Worm (Caenorhabditis elegans) whole organism, young adult: ENCODE measurements around the gene spp-10.
A peak's percentile ranks its signal among the peaks of the same experiment; 100 is the strongest.

Source experiments
- B0019.2 ChIP-seq: fragments of 200-800 bp; sonication (Bioruptor generic); conservative IDR thresholded peaks from 2 replicates; pipeline ENCODE4 v1.3.6; 2022; ENCODE audit warnings: missing genetic modification reagents, missing genetic modification characterization, missing compliant biosample characterization
- B0035.1 ChIP-seq: sonication (generic microtip); optimal IDR thresholded peaks from 2 replicates; lab custom pipeline; 2016; ENCODE audit warnings: missing genetic modification characterization, mild to moderate bottlenecking, missing compliant biosample characterization, missing genotype, missing genetic modification reagents
- B0336.3 ChIP-seq: fragments of 200-800 bp; sonication (Bioruptor generic); IDR thresholded peaks from 2 replicates; pipeline ENCODE4 v1.3.6; 2022; ENCODE audit warnings: missing genetic modification characterization, missing compliant biosample characterization
- C06A6.2 ChIP-seq: fragments of 200-800 bp; sonication (Bioruptor generic); conservative IDR thresholded peaks from 2 replicates; pipeline ENCODE4 v1.3.6; 2022; ENCODE audit warnings: missing genetic modification characterization, missing compliant biosample characterization
- D2030.7 ChIP-seq: fragments of 200-800 bp; sonication (Bioruptor generic); IDR thresholded peaks from 2 replicates; pipeline ENCODE4 v1.3.6; 2022; ENCODE audit warnings: missing genetic modification reagents, missing genetic modification characterization, missing compliant biosample characterization
- F33H1.4 ChIP-seq: fragments of 200-800 bp; sonication (Bioruptor generic); IDR thresholded peaks from 2 replicates; pipeline ENCODE4 v1.3.6; 2022; ENCODE audit warnings: missing genetic modification reagents, missing genetic modification characterization, missing compliant biosample characterization
- F37B4.10 ChIP-seq: fragments of 200-800 bp; sonication (Bioruptor generic); IDR thresholded peaks from 2 replicates; pipeline ENCODE4 v1.3.6; 2022; ENCODE audit warnings: missing genetic modification characterization, missing compliant biosample characterization
- Y53G8AR.9 ChIP-seq: fragments of 200-800 bp; sonication (Bioruptor generic); conservative IDR thresholded peaks from 2 replicates; pipeline ENCODE4 v1.3.6; 2022; ENCODE audit warnings: missing genetic modification reagents, missing genetic modification characterization, missing compliant biosample characterization
- Y95B8A.8 ChIP-seq: fragments of 200-800 bp; sonication (Bioruptor generic); IDR thresholded peaks from 2 replicates; pipeline ENCODE4 v1.3.6; 2022; ENCODE audit warnings: missing genetic modification reagents, missing genetic modification characterization, missing compliant biosample characterization
- ZK185.1 ChIP-seq: sonication (generic microtip); optimal IDR thresholded peaks from 2 replicates; lab custom pipeline; 2016; ENCODE audit warnings: mild to moderate bottlenecking, missing genetic modification characterization, missing compliant biosample characterization; ENCODE audit not compliant: poor library complexity, severe bottlenecking
- attf-3 ChIP-seq: fragments of 200-800 bp; sonication (Bioruptor generic); conservative IDR thresholded peaks from 2 replicates; pipeline ENCODE4 v1.3.6; 2022; ENCODE audit warnings: missing genetic modification reagents, missing genetic modification characterization, missing compliant biosample characterization
- bed-1 ChIP-seq: fragments of 200-800 bp; sonication (Bioruptor generic); IDR thresholded peaks from 2 replicates; pipeline ENCODE4 v1.3.6; 2022; ENCODE audit warnings: missing genetic modification reagents, missing genetic modification characterization, missing compliant biosample characterization
- cebp-1 ChIP-seq, 2 experiments: fragments of 200-800 bp in 1 of 2; sonication (Bioruptor generic) in 1 of 2; sonication (generic microtip) in 1 of 2; IDR thresholded peaks in 1 of 2; optimal IDR thresholded peaks in 1 of 2; 2 replicates each; pipeline versions ENCODE4 v1.3.6 to Lab custom; 2017 to 2022; ENCODE audit warnings: missing compliant biosample characterization in 2 of 2, missing genetic modification characterization in 2 of 2, mild to moderate bottlenecking in 1 of 2, missing genetic modification reagents in 1 of 2, moderate library complexity in 1 of 2
- ceh-27 ChIP-seq: fragments of 200-800 bp; sonication (Bioruptor generic); optimal IDR thresholded peaks from 2 replicates; lab custom pipeline; 2018; ENCODE audit warnings: mild to moderate bottlenecking, missing genetic modification characterization, moderate library complexity, missing compliant biosample characterization
- ceh-79 ChIP-seq: sonication (generic microtip); optimal IDR thresholded peaks from 2 replicates; lab custom pipeline; 2017; ENCODE audit warnings: mild to moderate bottlenecking, missing genetic modification characterization, missing compliant biosample characterization
- chd-7 ChIP-seq: sonication (generic microtip); optimal IDR thresholded peaks from 2 replicates; lab custom pipeline; 2016; ENCODE audit warnings: mild to moderate bottlenecking, missing genetic modification characterization, moderate library complexity, missing compliant biosample characterization
- dox-1 ChIP-seq: fragments of 200-800 bp; sonication (Bioruptor generic); IDR thresholded peaks from 2 replicates; pipeline ENCODE4 v1.3.6; 2022; ENCODE audit warnings: missing genetic modification reagents, missing genetic modification characterization, missing compliant biosample characterization
- dpl-1 ChIP-seq: fragments of 150-350 bp; optimal IDR thresholded peaks from 2 replicates; lab custom pipeline; 2014; ENCODE audit warnings: missing biosample characterization, missing genetic modification reagents, missing genetic modification characterization
- egrh-3 ChIP-seq: fragments of 200-800 bp; sonication (Bioruptor generic); IDR thresholded peaks from 2 replicates; pipeline ENCODE4 v1.3.6; 2022; ENCODE audit warnings: missing genetic modification reagents, missing genetic modification characterization, missing compliant biosample characterization
- hlh-12 ChIP-seq: sonication (generic microtip); optimal IDR thresholded peaks from 2 replicates; lab custom pipeline; 2016; ENCODE audit warnings: missing genetic modification characterization, missing compliant biosample characterization
- hmg-1.2 ChIP-seq: fragments of 200-800 bp; sonication (Bioruptor generic); IDR thresholded peaks from 2 replicates; pipeline ENCODE4 v1.3.6; 2022; ENCODE audit warnings: missing genetic modification reagents, missing genetic modification characterization, missing compliant biosample characterization
- hrde-1 ChIP-seq: sonication (generic microtip); optimal IDR thresholded peaks from 2 replicates; lab custom pipeline; 2016; ENCODE audit warnings: missing genetic modification characterization, mild to moderate bottlenecking, missing compliant biosample characterization, moderate library complexity, missing genotype, missing genetic modification reagents, borderline replicate concordance
- let-526 ChIP-seq: fragments of 200-800 bp; sonication (Bioruptor generic); IDR thresholded peaks from 2 replicates; pipeline ENCODE4 v1.3.6; 2022; ENCODE audit warnings: missing genetic modification reagents, missing genetic modification characterization, missing compliant biosample characterization
- lin-26 ChIP-seq: fragments of 200-800 bp; sonication (Bioruptor generic); IDR thresholded peaks from 2 replicates; pipeline ENCODE4 v1.3.6; 2022; ENCODE audit warnings: missing genetic modification reagents, missing genetic modification characterization, missing compliant biosample characterization
- lin-35 ChIP-seq, 3 experiments: fragments of 150-350 bp in 2 of 3; sonication (generic microtip) in 1 of 3; optimal IDR thresholded peaks; 2 replicates each; lab custom pipeline; 2014 to 2018; ENCODE audit warnings: missing biosample characterization in 3 of 3, missing genetic modification characterization in 3 of 3, missing genetic modification reagents in 3 of 3
- madf-6 ChIP-seq: fragments of 200-800 bp; sonication (Bioruptor generic); IDR thresholded peaks from 2 replicates; pipeline ENCODE4 v1.3.6; 2022; ENCODE audit warnings: missing genetic modification reagents, missing genetic modification characterization, missing compliant biosample characterization
- madf-8 ChIP-seq: fragments of 200-800 bp; sonication (Bioruptor generic); conservative IDR thresholded peaks from 2 replicates; pipeline ENCODE4 v1.3.6; 2022; ENCODE audit warnings: missing genetic modification reagents, missing genetic modification characterization, missing compliant biosample characterization
- mcd-1 ChIP-seq: fragments of 200-800 bp; sonication (Bioruptor generic); IDR thresholded peaks from 2 replicates; pipeline ENCODE4 v1.3.6; 2022; ENCODE audit warnings: missing genetic modification reagents, missing genetic modification characterization, missing compliant biosample characterization
- mes-4 ChIP-seq: sonication (generic microtip); optimal IDR thresholded peaks from 2 replicates; lab custom pipeline; 2016; ENCODE audit warnings: missing genotype, missing genetic modification characterization, missing compliant biosample characterization
- rcor-1 ChIP-seq: fragments of 200-800 bp; sonication (Bioruptor generic); IDR thresholded peaks from 2 replicates; pipeline ENCODE4 v1.3.6; 2022; ENCODE audit warnings: missing genetic modification reagents, missing genetic modification characterization, missing compliant biosample characterization
- sdz-38 ChIP-seq: sonication (generic microtip); optimal IDR thresholded peaks from 2 replicates; lab custom pipeline; 2016; ENCODE audit warnings: missing genotype, missing genetic modification characterization, missing compliant biosample characterization
- snpc-1.3 ChIP-seq: sonication (generic microtip); optimal IDR thresholded peaks from 2 replicates; lab custom pipeline; 2017; ENCODE audit warnings: missing genetic modification characterization, mild to moderate bottlenecking, missing compliant biosample characterization, antibody characterized with exemption, moderate library complexity, missing genotype, missing genetic modification reagents; ENCODE audit not compliant: insufficient read depth
- snpc-3.4 ChIP-seq: sonication (generic microtip); optimal IDR thresholded peaks from 2 replicates; lab custom pipeline; 2017; ENCODE audit warnings: missing genetic modification characterization, mild to moderate bottlenecking, missing compliant biosample characterization, antibody characterized with exemption, moderate library complexity, missing genotype, missing genetic modification reagents
- snpc-4 ChIP-seq, 5 experiments: fragments of 150-350 bp in 1 of 5; sonication (generic microtip) in 4 of 5; optimal IDR thresholded peaks; 2 replicates each; lab custom pipeline; 2014 to 2018; ENCODE audit warnings: missing genetic modification characterization in 5 of 5, missing biosample characterization in 3 of 5, antibody characterized with exemption in 2 of 5, mild to moderate bottlenecking in 2 of 5, missing compliant biosample characterization in 2 of 5, missing genotype in 2 of 5, moderate library complexity in 2 of 5, missing genetic modification reagents in 1 of 5
- tbp1 ChIP-seq: fragments of 200-800 bp; sonication (Bioruptor generic); optimal IDR thresholded peaks from 2 replicates; lab custom pipeline; 2018; ENCODE audit warnings: mild to moderate bottlenecking, missing genetic modification characterization, missing compliant biosample characterization
- xnd-1 ChIP-seq: sonication (generic microtip); optimal IDR thresholded peaks from 2 replicates; lab custom pipeline; 2016; ENCODE audit warnings: missing genotype, missing genetic modification reagents, missing genetic modification characterization, missing compliant biosample characterization
- ztf-18 ChIP-seq: sonication (generic microtip); optimal IDR thresholded peaks from 2 replicates; lab custom pipeline; 2016; ENCODE audit warnings: missing genotype, mild to moderate bottlenecking, missing genetic modification characterization, missing compliant biosample characterization

The spp-10 gene

ce11 chrIV:8500576-8500975 is 23.6 kb downstream of the spp-10 start:
- TF ChIP-seq F37B4.10 (GFP tag; lab: Robert Waterston, UW) = 0 out of 2 replicates have a peak, but pooled peaks have one; percentile 54
- TF ChIP-seq egrh-3 (GFP tag; lab: Robert Waterston, UW) = peak; percentile 71; the same call in 1 of the 2 replicates
- peak; percentile 5; the same call in 1 of the 2 replicates for TF ChIP-seq madf-6 (GFP tag; lab: Robert Waterston, UW)

ce11 chrIV:8501382-8501781 is 24.4 kb downstream of the spp-10 start, which contains the start of gene C28C12.1:
Gene C28C12.1, plus strand, starts transcription at chrIV:8501682.
- TF ChIP-seq madf-8 (GFP tag; lab: Robert Waterston, UW) (no peak), mcd-1 (GFP tag; lab: Robert Waterston, UW) (no peak), mes-4 (tag; lab: Kevin White, UChicago) (no peak), ztf-18 (no peak), B0035.1 (tag; lab: Kevin White, UChicago) (no peak), chd-7 (tag; lab: Kevin White, UChicago) (no peak)
- TF ChIP-seq, all 124 proteins: peak for 0

- TF ChIP-seq dox-1 (GFP tag; lab: Robert Waterston, UW) (no peak), rcor-1 (GFP tag; lab: Robert Waterston, UW) (no peak), madf-8 (GFP tag; lab: Robert Waterston, UW) (no peak), B0019.2 (GFP tag; lab: Robert Waterston, UW) (no peak), bed-1 (GFP tag; lab: Robert Waterston, UW) (no peak)
These were observed 29.1 kb downstream of the spp-10 start for ce11 chrIV:8506034-8506433.

DNA sequence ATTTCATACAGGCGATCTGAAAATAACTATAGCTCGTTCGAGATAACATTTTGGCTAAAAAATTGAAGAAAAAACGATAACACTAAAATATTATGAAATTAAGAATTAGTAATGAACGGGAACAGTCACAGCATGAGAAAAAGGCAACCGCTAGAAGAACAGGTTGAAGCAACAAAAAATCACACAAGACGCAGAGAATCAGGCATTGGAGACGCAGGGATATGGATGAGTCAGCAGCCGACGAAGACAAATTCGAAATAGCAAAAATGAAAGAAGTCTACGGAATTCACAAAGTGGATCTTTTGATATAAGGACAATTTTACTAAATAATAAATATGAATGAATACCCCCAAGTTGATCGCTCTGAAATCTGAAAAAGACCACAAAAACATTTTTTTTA is 33.6 kb downstream of the spp-10 start, which contains the start of gene tag-77:
Gene tag-77 (minus strand): TSS at position 15 of the 400 bp plus-strand sequence.
- TF ChIP-seq snpc-4 (GFP tag; optimal IDR thresholded peaks at IDR 0.05; lab: Kevin White, UChicago) (no peak), snpc-4 (tag; optimal IDR thresholded peaks at IDR 0.05; lab: Kevin White, UChicago) (peak in 1 of 4 experiments; percentile 17), cebp-1 (GFP tag; IDR thresholded peaks at IDR 0.05; lab: Robert Waterston, UW) (no peak), cebp-1 (tag; optimal IDR thresholded peaks at IDR 0.05; lab: Kevin White, UChicago) (peak; percentile 60), B0336.3 (GFP tag; lab: Robert Waterston, UW) (0 out of 2 replicates have a peak, but pooled peaks have one; percentile 21), lin-26 (GFP tag; lab: Robert Waterston, UW) (0 out of 2 replicates have a peak, but pooled peaks have one; percentile 50), attf-3 (GFP tag; lab: Robert Waterston, UW) (no peak), madf-6 (GFP tag; lab: Robert Waterston, UW) (0 out of 2 replicates have a peak, but pooled peaks have one; percentile 31)
- TF ChIP-seq, all 124 proteins: peak for 5

DNA sequence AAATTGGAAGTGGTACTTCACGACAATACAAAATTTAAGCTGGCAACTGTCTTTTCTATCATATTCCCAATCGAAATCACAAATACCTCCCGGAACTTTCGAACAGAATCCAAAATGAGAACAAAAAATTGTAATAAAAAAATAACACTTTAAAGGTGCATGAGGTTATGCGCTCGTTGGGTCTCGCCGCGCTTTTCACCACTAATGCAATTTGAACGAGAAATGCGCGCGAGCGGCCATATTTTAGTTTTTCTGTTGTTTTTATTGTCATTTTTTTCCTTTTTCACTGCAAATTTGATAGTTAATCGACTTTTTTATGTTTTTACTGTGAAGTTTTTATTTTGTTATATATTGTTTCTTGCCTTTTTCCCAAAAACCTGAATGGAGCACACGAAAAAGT is 34.1 kb downstream of the spp-10 start, which contains the start of gene mes-6:
Gene mes-6 (plus strand): TSS at position 229 of the 400 bp plus-strand sequence.
- TF ChIP-seq Y53G8AR.9 (GFP tag; lab: Robert Waterston, UW) (no peak), let-526 (GFP tag; lab: Robert Waterston, UW) (no peak), snpc-3.4 (tag; lab: Kevin White, UChicago) (peak; percentile 81), hmg-1.2 (peak; percentile 39; the same call in 1 of the 2 replicates), xnd-1 (peak; percentile 59), hlh-12 (tag; lab: Kevin White, UChicago) (no peak), Y95B8A.8 (GFP tag; lab: Robert Waterston, UW) (peak; percentile 28; the same call in 1 of the 2 replicates), ceh-27 (no peak), madf-8 (GFP tag; lab: Robert Waterston, UW) (peak; percentile 73), sdz-38 (tag; lab: Kevin White, UChicago) (no peak), snpc-1.3 (tag; lab: Kevin White, UChicago) (peak; percentile 55), F33H1.4 (GFP tag; lab: Robert Waterston, UW) (peak; percentile 92), snpc-4 (GFP tag; optimal IDR thresholded peaks at IDR 0.05; lab: Kevin White, UChicago) (no peak), snpc-4 (tag; optimal IDR thresholded peaks at IDR 0.05; lab: Kevin White, UChicago) (peak in 1 of 4 experiments; percentile 71), madf-6 (GFP tag; lab: Robert Waterston, UW) (peak; percentile 89), ceh-79 (no peak), rcor-1 (GFP tag; lab: Robert Waterston, UW) (0 out of 2 replicates have a peak, but pooled peaks have one; percentile 5), D2030.7 (GFP tag; lab: Robert Waterston, UW) (peak; percentile 70), hrde-1 (tag; lab: Kevin White, UChicago) (no peak), dpl-1 (GFP tag; lab: Kevin White, UChicago) (peak; percentile 85), lin-35 (GFP tag; optimal IDR thresholded peaks at IDR 0.05; lab: Kevin White, UChicago) (peak in 2 of 3 experiments; percentile 44 to 75), ZK185.1 (peak; percentile 53), C06A6.2 (no peak), tbp1 (GFP tag; lab: Kevin White, UChicago) (peak; percentile 20), F37B4.10 (GFP tag; lab: Robert Waterston, UW) (no peak)
